Worm (Caenorhabditis elegans): ENCODE measurements around the gene clec-139.

The clec-139 gene

DNA sequence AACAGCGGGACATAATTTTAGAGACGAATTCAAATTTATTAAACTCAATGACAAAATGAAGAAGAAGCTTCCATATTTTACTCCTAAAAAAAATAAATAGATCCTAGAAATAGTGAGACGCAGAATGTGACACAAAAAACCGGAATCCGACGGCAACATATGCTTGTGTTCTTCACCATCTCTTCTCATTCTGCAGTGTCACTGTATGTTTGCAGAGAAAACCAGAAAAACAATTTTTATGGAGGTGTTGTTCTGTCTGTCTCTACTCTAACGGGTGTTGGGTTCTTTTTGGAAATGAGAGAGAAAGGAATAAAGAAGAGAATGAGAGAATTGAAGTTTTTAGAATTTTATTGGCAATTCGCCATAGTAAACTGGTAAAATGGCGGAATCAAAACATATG lies 17.3 kb upstream of the clec-139 start:
- TF ChIP-seq nhr-43 (tag; optimal IDR thresholded peaks at IDR 0.05; ENCODE audit: poor library complexity, severe bottlenecking) = peak; percentile 7
- peak; percentile 66 for TF ChIP-seq nhr-23 (tag; optimal IDR thresholded peaks at IDR 0.05)
- no peak for TF ChIP-seq elt-3 (tag; optimal IDR thresholded peaks at IDR 0.05)
- no peak for TF ChIP-seq ztf-4 (tag; optimal IDR thresholded peaks at IDR 0.05)
- TF ChIP-seq lin-15B (tag; optimal IDR thresholded peaks at IDR 0.05) = no peak
- no peak for TF ChIP-seq nhr-76 (tag; optimal IDR thresholded peaks at IDR 0.05)
- TF ChIP-seq mml-1 (tag; optimal IDR thresholded peaks at IDR 0.05) = no peak
- no peak for TF ChIP-seq snpc-4 (tag; optimal IDR thresholded peaks at IDR 0.05)

- TF ChIP-seq pha-4 (tag; optimal IDR thresholded peaks at IDR 0.05) = no peak
- no peak for TF ChIP-seq ama-1 (optimal IDR thresholded peaks at IDR 0.05)
- TF ChIP-seq nhr-11 (tag; optimal IDR thresholded peaks at IDR 0.05) = no peak
- TF ChIP-seq elt-3 (tag; optimal IDR thresholded peaks at IDR 0.05) = no peak
- TF ChIP-seq nhr-12 (tag; optimal IDR thresholded peaks at IDR 0.05) = no peak
- TF ChIP-seq snpc-4 (tag; optimal IDR thresholded peaks at IDR 0.05) = no peak
- no peak for TF ChIP-seq ceh-9 (tag; optimal IDR thresholded peaks at IDR 0.05)
- no peak for TF ChIP-seq fkh-2 (tag; optimal IDR thresholded peaks at IDR 0.05)
- TF ChIP-seq pqm-1 (tag; optimal IDR thresholded peaks at IDR 0.05) = no peak
- TF ChIP-seq nhr-28 (tag; optimal IDR thresholded peaks at IDR 0.05) = no peak
- no peak for TF ChIP-seq nhr-43 (tag; optimal IDR thresholded peaks at IDR 0.05; ENCODE audit: poor library complexity, severe bottlenecking)
- no peak for TF ChIP-seq lsy-12 (tag; optimal IDR thresholded peaks at IDR 0.05)
- no peak for TF ChIP-seq egl-5 (tag; optimal IDR thresholded peaks at IDR 0.05)
- TF ChIP-seq nhr-76 (tag; optimal IDR thresholded peaks at IDR 0.05) = no peak
- no peak for TF ChIP-seq ZK546.5 (tag; optimal IDR thresholded peaks at IDR 0.05)
Observed at ce11 chrII:4638241-4638640, 16.7 kb upstream of the clec-139 start, which contains the start of gene che-10. che-10 (minus strand) TSS chrII:4638341.

DNA sequence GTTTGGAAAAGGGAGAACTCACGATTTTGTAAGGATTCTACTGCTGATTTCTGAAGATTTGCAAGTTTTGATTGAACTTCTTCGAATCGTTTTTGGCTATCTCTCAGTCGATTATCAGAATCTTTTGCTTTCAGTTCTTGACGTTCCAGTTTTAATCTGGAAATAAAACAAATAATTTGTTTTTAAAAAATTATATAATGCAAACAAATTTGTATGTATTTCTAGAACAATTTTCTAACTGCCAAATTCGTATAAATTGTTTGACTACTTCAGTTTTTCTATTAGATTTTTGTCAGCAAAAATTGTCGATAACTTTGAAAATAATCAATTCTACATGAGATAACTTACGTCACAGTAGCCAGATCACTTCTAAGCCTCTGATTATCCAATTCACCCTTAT lies 9.9 kb upstream of the clec-139 start:
- TF ChIP-seq ama-1 (optimal IDR thresholded peaks at IDR 0.05) (no peak), lin-15B (tag; optimal IDR thresholded peaks at IDR 0.05) (no peak), nhr-25 (tag; optimal IDR thresholded peaks at IDR 0.05) (no peak), sea-2 (GFP tag; optimal IDR thresholded peaks at IDR 0.05) (no peak), elt-1 (tag; optimal IDR thresholded peaks at IDR 0.05) (no peak), nhr-43 (tag; optimal IDR thresholded peaks at IDR 0.05; ENCODE audit: poor library complexity, severe bottlenecking) (no peak), nhr-237 (tag; optimal IDR thresholded peaks at IDR 0.05) (no peak), lsy-12 (tag; optimal IDR thresholded peaks at IDR 0.05) (no peak)

DNA sequence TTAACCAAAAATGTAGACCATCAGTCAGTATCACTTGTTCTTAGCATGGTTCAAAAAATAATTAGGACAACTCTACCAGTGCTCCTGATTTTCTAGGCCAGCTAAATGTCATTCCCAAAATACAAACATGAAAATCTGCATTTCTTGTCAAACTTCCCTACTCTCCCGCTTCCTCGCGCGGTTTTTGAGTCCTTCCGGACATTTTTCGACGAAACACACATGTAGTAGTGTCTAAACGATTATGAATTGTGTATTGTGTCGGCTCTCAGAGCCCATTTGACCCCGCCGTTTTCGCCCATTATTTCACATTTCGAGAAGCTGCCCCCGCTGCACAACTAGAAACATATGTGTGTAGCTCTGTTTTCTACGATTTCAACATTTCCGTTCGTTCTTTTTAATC lies 5.1 kb upstream of the clec-139 start, which contains the start of gene F35D11.1:
Gene F35D11.1 (plus strand): TSS at position 301 of the 400 bp plus-strand sequence.
- TF ChIP-seq zag-1 (tag; optimal IDR thresholded peaks at IDR 0.05) (no peak), ztf-4 (tag; optimal IDR thresholded peaks at IDR 0.05) (no peak), ceh-28 (tag; optimal IDR thresholded peaks at IDR 0.05) (no peak), mml-1 (tag; optimal IDR thresholded peaks at IDR 0.05) (no peak), elt-1 (tag; optimal IDR thresholded peaks at IDR 0.05) (no peak), nhr-43 (tag; optimal IDR thresholded peaks at IDR 0.05; ENCODE audit: poor library complexity, severe bottlenecking) (no peak), ceh-16 (tag; optimal IDR thresholded peaks at IDR 0.05) (no peak), fkh-10 (GFP tag; optimal IDR thresholded peaks at IDR 0.05) (no peak), nhr-237 (tag; optimal IDR thresholded peaks at IDR 0.05) (no peak), skn-1 (tag; optimal IDR thresholded peaks at IDR 0.05) (no peak), ceh-82 (tag; optimal IDR thresholded peaks at IDR 0.05) (no peak), jun-1 (tag; optimal IDR thresholded peaks at IDR 0.05) (no peak), nfya-1 (tag; optimal IDR thresholded peaks at IDR 0.05; ENCODE audit: insufficient read depth) (no peak), nhr-77 (tag; optimal IDR thresholded peaks at IDR 0.05) (no peak), sea-2 (GFP tag; optimal IDR thresholded peaks at IDR 0.05) (no peak)

DNA sequence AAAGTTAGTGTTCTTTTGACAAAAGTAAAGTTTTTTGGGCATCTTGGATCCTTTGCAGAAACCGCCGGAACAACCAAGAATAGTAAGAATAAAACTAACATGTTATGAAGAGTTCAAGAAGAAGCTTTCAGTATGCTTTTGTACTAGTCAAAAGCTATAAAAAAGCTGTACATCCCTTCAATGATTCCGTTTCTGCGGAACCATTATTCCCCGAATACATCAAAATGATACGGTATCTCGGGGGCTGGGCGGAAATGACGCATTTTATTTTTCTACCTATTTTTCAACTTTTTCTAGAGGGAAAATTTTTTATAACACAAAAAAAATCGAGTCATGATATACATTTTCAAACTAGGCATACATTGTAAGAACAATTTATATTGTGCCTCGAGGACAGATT lies 1.9 kb downstream of the clec-139 start, which contains the start of gene clec-138:
Gene clec-138 (minus strand): TSS at position 101 of the 400 bp plus-strand sequence.
- TF ChIP-seq aly-2 (tag; optimal IDR thresholded peaks at IDR 0.05) (no peak), unc-39 (tag; optimal IDR thresholded peaks at IDR 0.05) (no peak), daf-12 (tag; optimal IDR thresholded peaks at IDR 0.05) (no peak), fkh-2 (tag; optimal IDR thresholded peaks at IDR 0.05) (no peak), nhr-67 (tag; optimal IDR thresholded peaks at IDR 0.05) (no peak), egl-27 (tag; optimal IDR thresholded peaks at IDR 0.05) (no peak), fkh-10 (GFP tag; optimal IDR thresholded peaks at IDR 0.05) (no peak), nhr-237 (tag; optimal IDR thresholded peaks at IDR 0.05) (no peak), nfya-1 (tag; optimal IDR thresholded peaks at IDR 0.05; ENCODE audit: insufficient read depth) (no peak), hmg-11 (tag; optimal IDR thresholded peaks at IDR 0.05) (no peak), pqm-1 (tag; optimal IDR thresholded peaks at IDR 0.05) (no peak), nhr-12 (tag; optimal IDR thresholded peaks at IDR 0.05) (no peak), ceh-16 (tag; optimal IDR thresholded peaks at IDR 0.05) (no peak), mml-1 (tag; optimal IDR thresholded peaks at IDR 0.05) (no peak), elt-1 (tag; optimal IDR thresholded peaks at IDR 0.05) (no peak), ztf-4 (tag; optimal IDR thresholded peaks at IDR 0.05) (no peak)
